Fruit fly (Drosophila melanogaster): ENCODE results near the gene CG32445.
A peak's percentile ranks its signal among the peaks of the same experiment; 100 is the strongest.

Gene CG32445

DNA sequence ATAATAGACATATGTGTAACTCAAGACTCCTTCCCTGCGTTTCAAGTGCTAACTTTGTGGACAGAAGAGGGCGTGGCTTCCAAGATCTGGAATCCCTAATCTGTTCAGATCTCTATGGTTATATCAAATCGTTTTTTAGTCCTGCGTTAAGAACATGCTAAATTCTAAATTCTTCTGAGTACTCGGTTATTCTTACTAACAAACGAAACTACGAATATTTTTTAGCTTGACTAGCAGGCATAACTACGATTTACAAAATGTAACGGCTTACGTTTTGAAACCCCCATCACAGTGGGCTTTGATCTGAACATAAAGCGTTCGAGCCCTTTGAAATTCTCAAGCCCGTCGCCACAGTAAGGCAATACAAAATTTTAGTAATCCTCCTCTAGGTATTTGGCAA lies at the start of gene CG32445:
TSS of gene CG32445 (plus strand) at position 301 of the 400 bp plus-strand sequence.
- TF ChIP-seq CG12071 (GFP tag; optimal IDR thresholded peaks at IDR 0.05) (no peak), E2f2 (GFP tag; IDR thresholded peaks at IDR 0.05) (no peak), Oaz (GFP tag; IDR thresholded peaks at IDR 0.05) (no peak), PHDP (tag; optimal IDR thresholded peaks at IDR 0.05) (no peak), CG13775 (GFP tag; optimal IDR thresholded peaks at IDR 0.05) (no peak), CG15011 (GFP tag; optimal IDR thresholded peaks at IDR 0.05) (no peak), Fer2 (tag; optimal IDR thresholded peaks at IDR 0.05) (no peak), Nf-YA (GFP tag; IDR thresholded peaks at IDR 0.05) (no peak), emc (GFP tag; optimal IDR thresholded peaks at IDR 0.05) (no peak), CG6689 (GFP tag; IDR thresholded peaks at IDR 0.05) (no peak), en (GFP tag; optimal IDR thresholded peaks at IDR 0.05) (no peak), ato (GFP tag; IDR thresholded peaks at IDR 0.05; ENCODE audit: partially characterized antibody) (no peak), Mad (GFP tag; optimal IDR thresholded peaks at IDR 0.05) (no peak), CG13123 (GFP tag; optimal IDR thresholded peaks at IDR 0.05) (no peak), Scr (GFP tag; IDR thresholded peaks at IDR 0.05; ENCODE audit: partially characterized antibody) (no peak)

- TF ChIP-seq Usf (GFP tag; optimal IDR thresholded peaks at IDR 0.05) (no peak), Hr3 (GFP tag; optimal IDR thresholded peaks at IDR 0.05) (no peak), CG8281 (tag; optimal IDR thresholded peaks at IDR 0.05) (no peak), CG32532 (GFP tag; IDR thresholded peaks at IDR 0.05) (no peak), CG7963 (GFP tag; IDR thresholded peaks at IDR 0.05; ENCODE audit: partially characterized antibody) (0 out of 3 replicates have a peak, but pooled peaks have one; percentile 49), CG11093 (GFP tag; IDR thresholded peaks at IDR 0.05) (no peak), HLHmδ (GFP tag; optimal IDR thresholded peaks at IDR 0.05) (peak; percentile 8)
Measured at dm6 chr3L:21591247-21591646, 47.9 kb upstream of the CG32445 start.

DNA sequence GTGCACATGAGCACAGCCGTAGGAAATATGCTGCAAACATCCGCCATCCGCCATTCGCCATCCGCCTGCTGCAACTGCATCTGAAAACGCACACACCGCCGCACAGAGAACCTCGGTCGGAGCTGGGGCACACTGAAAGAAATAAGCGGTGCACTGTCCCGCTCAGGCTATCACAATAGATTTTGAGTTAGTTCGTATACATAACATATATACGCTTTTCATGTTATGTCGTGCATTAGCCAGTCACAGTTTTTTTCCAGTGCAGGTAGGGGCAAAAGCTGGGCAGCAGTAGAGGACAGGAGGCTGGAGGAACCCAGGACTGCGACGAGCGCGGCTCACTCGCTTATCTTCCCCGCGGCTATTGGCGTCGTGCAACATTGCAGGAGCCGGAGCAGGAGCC lies 44.8 kb upstream of the CG32445 start:
- TF ChIP-seq Dbx (GFP tag; IDR thresholded peaks at IDR 0.05) (no peak), CG34422 (GFP tag; IDR thresholded peaks at IDR 0.05) (0 out of 3 replicates have a peak, but pooled peaks have one; percentile 31), D19A (tag; optimal IDR thresholded peaks at IDR 0.05) (no peak), knrl (GFP tag; IDR thresholded peaks at IDR 0.05; ENCODE audit: partially characterized antibody) (0 out of 3 replicates have a peak, but pooled peaks have one; percentile 18), CG32767 (GFP tag; IDR thresholded peaks at IDR 0.05) (no peak), hkb (optimal IDR thresholded peaks at IDR 0.05) (no peak), hkb (GFP tag; IDR thresholded peaks at IDR 0.05) (no peak), zf30C (GFP tag; optimal IDR thresholded peaks at IDR 0.05) (peak; percentile 9), prd (optimal IDR thresholded peaks at IDR 0.05) (no peak), prd (GFP tag; IDR thresholded peaks at IDR 0.05) (peak; percentile 44; the same call in 1 of the 3 replicates), Ets65A (GFP tag) (peak; percentile 72), CG11247 (GFP tag; IDR thresholded peaks at IDR 0.05) (0 out of 2 replicates have a peak, but pooled peaks have one; percentile 32), run (tag; optimal IDR thresholded peaks at IDR 0.05) (no peak), sens (GFP tag) (peak; percentile 74)

dm6 chr3L:21598337-21598736 lies 40.8 kb upstream of the CG32445 start:
- TF ChIP-seq CG10321 (GFP tag; IDR thresholded peaks at IDR 0.05) (0 out of 2 replicates have a peak, but pooled peaks have one; percentile 21), grn (GFP tag; optimal IDR thresholded peaks at IDR 0.05) (peak; percentile 7), CG8281 (tag; optimal IDR thresholded peaks at IDR 0.05) (no peak), kah (GFP tag; optimal IDR thresholded peaks at IDR 0.05) (no peak), Dfd (GFP tag; optimal IDR thresholded peaks at IDR 0.05) (peak in 1 of 2 experiments; percentile 25), HmgZ (tag; optimal IDR thresholded peaks at IDR 0.05) (no peak), row (GFP tag; IDR thresholded peaks at IDR 0.05) (0 out of 3 replicates have a peak, but pooled peaks have one; percentile 15), Trl (optimal IDR thresholded peaks at IDR 0.05) (peak; percentile 41 to 86), Trl (GFP tag; optimal IDR thresholded peaks at IDR 0.05) (no peak), ewg (GFP tag; optimal IDR thresholded peaks at IDR 0.05) (no peak), cg (GFP tag; optimal IDR thresholded peaks at IDR 0.05) (peak; percentile 92), CG3726 (GFP tag; IDR thresholded peaks at IDR 0.05) (no peak), hbn (GFP tag; IDR thresholded peaks at IDR 0.05; ENCODE audit: partially characterized antibody) (peak; percentile 27; the same call in 1 of the 2 replicates), Dll (GFP tag; IDR thresholded peaks at IDR 0.05; ENCODE audit: partially characterized antibody) (0 out of 4 replicates have a peak, but pooled peaks have one; percentile 33), CG7372 (GFP tag; IDR thresholded peaks at IDR 0.05) (no peak), Nf-YA (GFP tag; IDR thresholded peaks at IDR 0.05) (0 out of 2 replicates have a peak, but pooled peaks have one; percentile 5)
